Fruit fly (Drosophila melanogaster) ovary, adult (tissue): ENCODE measurements around the gene CG13073.

ENCODE experiments used
- CG17801 ChIP-seq: fragments of 200-800 bp; optimal IDR thresholded peaks from 2 replicates; lab custom pipeline; 2019; ENCODE audit warnings: missing biosample characterization, mild to moderate bottlenecking, missing genetic modification characterization, moderate library complexity; ENCODE audit not compliant: partially characterized antibody

Gene CG13073

DNA sequence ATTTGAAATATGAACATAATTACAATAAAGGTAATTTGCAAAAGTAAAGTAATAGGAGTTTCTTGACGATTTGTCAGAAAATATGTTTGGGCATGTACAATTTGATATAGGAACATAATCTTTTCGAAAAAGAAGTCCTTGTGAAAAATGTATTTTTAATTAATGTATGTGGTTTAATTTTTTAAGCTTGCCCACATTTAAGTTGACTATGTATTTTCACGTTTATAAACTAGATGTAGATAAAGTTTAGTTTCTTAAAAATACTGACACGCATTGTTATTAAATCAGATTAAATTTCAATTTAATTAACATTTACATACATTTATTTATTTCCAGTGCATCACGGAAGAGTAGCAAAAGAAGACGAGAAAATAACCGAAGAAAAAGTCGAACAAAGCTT is 40.6 kb downstream of the CG13073 start:
- TF ChIP-seq CG17801: no peak

DNA sequence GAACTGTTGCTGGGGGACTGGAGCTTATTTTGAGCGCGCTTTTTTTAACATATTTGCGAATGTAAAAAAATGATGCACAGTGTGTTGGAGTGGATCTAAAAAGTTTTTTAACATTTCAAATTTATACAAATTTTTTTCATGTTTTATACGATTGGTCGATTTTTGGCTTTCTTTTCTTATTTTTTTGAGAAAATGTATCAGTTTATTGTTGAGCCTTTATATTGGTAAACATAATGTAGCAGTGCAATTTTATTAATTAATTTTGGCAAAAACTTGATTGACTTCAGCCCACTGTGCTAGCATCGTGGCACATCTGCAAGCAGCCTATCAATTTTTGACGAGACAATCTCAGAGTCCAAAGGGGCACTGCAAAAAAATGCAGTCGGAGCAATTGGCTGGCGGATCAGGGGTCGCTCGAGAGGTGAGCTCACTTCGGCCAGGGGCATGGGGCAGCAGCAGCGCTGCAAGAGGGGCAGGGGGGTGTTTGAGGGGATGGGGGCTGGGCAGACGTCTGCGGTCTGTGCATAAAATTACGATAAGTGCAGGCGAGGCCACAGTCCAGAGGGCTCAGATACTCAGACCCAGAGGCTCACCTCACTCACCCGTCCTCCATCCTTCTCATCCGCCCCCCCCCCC is 41.4 kb downstream of the CG13073 start:
- TF ChIP-seq CG17801: no peak

DNA sequence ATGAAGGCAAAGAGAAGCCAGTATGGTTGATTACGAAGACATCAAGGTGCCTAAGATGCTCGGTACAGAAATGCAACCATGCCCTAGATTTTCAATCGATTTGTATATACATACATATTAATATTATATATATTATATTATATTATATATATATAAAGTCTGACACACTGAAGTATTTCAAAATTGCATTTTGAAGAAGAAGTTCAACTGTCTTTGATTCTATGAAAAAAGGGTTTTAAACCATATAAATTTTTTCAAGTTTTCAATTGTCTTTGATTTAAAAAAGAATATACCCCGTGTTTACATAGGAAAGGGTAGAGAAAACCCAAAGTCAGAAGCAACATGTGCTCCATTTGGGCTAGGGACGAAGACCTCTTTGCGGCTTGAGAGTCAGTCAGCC is 42.3 kb downstream of the CG13073 start:
- no peak for TF ChIP-seq CG17801

DNA sequence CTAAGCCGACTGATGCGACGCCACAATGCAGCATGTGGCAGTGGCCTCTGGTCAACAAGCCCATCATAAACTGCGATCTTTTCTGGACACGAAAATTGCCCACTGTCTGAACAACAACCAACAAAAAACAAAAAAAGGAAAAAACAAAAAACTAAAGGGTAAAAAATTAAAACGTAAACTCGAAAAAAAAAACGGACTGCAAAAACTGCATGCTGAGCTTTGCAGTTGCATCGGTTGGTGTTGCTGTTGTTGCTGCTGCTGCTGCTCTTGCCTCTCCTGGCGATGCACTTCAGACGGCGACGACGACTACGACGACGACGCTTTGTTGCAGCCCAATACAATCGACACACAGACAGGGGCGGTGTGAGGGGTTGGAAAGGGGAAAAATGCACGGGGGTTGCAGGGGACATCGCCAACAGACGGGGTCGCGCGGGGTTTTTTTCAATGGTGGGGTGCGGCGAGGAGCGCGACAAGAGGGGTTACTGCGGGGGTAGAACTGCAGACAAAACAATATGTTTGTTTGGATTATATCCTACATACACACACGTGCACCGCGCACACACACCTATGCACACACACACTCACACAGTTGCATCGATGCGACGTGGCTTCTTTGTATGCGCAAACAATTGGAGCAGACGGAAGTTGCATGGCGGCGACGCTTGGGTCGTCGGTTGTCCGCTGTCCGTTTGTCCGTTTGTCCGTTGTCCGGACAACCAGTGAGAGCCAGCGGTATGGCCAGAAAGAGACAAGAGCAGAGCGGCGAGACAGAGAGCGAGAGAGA is 43.1 kb downstream of the CG13073 start:
- TF ChIP-seq CG17801: no peak

DNA sequence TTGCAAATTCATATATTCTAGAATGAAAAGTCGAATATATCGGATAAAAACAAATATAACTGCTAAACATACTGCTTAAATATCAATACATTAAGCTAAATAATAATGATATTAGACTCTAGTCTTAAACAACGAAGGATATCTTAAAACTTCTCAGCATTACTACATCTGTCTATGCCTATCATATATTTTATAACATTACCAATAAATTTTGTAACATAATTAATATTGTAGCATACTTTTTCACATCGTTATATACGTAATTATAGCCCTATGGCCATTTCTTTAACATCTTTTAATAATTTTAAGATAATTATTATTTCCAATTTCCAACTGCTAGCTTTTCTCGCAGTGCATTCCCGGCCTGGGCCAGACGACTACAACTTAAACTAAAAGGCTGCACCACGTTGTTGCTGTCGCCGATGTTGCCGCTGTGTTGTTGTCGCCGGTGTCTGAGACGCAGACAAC is 44.3 kb downstream of the CG13073 start:
- no peak for TF ChIP-seq CG17801

dm6 chr3L:16172381-16172780 is 44.7 kb downstream of the CG13073 start:
- no peak for TF ChIP-seq CG17801

DNA sequence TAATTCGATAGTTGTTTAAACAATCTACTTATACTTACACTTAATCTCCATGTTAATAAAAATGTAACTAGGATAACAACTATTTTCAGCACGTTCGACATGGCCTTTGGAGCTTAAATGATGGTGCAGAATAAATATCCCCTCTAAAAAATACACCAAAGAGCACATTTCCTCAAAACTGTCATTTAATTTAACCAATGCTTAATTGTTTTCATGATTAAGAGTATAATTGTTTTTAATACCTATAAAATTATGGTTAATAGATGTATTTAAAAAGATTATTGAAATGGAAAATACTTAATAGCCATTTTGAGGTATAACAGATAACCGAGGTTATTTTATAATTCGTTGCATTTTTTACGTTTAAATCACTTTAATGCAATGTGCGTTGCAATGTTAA is 45.8 kb downstream of the CG13073 start, which contains the start of gene CG33795:
CG33795 (minus strand) TSS at position 101 of the 400 bp plus-strand sequence.
- TF ChIP-seq CG17801: no peak

dm6 chr3L:16170006-16170405 is 47.1 kb downstream of the CG13073 start, which contains the start of gene CG33796:
Gene CG33796, minus strand, starts transcription at chr3L:16170106.
- no peak for TF ChIP-seq CG17801

dm6 chr3L:16168503-16169189 is 48.5 kb downstream of the CG13073 start:
- TF ChIP-seq CG17801: no peak

DNA sequence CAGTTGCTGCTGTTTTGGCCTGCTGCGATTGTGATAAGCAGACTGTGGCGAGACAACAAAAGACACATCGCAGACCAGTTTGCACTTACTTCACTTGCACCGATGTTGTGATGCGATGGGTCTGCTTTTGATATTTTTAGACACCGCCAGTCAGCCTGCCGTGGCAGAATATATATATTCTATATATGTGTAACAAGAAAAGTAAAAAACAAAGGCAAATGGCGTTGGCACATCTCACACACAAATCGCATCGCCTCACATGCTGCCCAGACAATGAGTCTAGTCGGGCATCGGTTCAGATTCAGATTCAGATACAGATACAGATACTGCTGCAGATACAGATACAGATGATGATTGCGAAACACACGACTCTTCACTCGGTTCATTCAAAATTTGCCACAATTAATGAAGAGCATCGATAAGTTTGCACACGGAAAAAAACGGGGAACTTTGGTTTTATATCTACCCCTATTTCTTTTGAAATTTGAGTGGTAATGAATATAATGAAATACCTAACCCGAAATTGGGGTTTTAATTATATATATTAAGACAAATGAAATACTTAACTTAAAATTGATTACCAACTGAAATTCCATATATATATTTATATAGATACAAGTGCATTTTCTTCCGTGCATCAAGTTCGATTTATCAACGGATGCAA is 49.2 kb downstream of the CG13073 start:
- no peak for TF ChIP-seq CG17801

dm6 chr3L:16166998-16167344 is 50.1 kb downstream of the CG13073 start:
- TF ChIP-seq CG17801: no peak

DNA sequence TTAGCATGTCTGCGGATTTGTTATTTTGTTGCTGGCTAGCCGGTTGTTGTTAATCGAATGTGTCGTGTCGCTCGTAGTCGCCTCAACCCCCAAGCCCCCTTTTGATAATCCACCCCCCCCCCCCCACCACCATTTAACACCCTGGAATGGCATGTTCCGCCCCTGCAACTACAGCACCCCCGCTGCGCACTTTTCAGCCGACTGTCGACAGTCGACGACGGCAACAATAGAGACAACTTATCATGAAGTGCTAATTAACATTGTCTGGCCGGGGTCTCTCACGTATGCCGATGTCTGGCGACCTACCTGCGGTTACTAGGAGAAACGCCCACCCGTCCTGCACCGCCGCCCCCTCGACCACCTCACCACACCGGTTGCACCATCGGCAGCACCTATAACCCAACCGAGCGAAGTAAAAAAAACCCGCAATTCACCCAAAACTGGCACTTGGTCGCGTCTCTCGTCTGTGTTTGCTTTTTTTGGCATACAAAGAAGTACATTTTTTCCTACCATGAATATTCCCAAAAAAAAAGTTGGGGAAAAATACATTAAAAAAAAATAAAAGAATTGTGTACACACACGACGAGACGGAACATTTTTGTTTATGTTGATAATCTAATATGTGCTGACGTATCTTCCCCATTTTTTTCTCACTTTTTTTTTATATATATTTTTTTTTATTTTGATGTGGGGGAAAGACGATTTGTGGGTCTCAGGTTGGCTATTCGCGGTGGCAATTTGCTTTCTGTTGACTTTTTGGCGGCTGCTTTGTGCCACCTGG is 50.7 kb downstream of the CG13073 start:
- no peak for TF ChIP-seq CG17801

DNA sequence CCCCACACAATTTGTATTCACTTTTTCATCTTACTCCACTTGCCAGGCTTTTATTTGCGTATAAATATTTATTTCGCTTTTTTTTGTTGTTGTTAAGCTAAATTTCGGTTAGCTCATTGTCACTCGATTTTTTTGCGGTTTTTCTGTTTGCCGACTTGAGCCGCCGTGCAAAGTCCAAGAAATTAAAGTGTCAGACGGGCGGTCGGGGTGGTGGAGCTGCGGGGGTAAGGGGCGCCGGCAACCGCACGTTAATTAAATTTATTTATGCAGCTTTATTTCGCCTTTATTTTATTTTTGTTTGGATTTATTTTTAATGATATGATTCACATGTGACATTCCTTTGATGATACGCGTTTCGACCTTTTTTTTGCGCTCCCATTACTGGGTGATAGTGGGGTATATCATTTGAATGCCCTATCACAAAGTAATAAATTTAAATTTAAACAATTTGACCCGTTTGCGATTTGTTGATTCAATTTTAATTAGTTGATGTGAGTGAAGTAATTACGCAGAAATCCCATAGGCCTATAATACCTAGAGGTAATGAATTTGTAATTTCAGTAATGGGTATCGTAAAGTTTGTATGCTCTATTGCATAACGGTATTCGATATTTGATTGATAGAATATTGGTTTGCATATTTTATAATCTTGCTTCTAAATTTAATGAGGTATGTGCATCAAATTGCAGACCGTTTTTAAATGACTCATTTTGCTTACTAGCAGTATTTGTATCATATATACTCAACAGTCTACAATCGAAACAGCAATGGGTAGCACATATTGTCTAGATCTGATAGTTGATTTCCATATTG is 51.5 kb downstream of the CG13073 start:
- no peak for TF ChIP-seq CG17801

- peak; percentile 70 for TF ChIP-seq CG17801
These were observed 52.7 kb downstream of the CG13073 start, which contains the start of gene CG5151 for dm6 chr3L:16164150-16165039. Gene CG5151, minus strand, starts transcription at chr3L:16164701.
